Worm (Caenorhabditis elegans) whole organism, L3 larva: Measurements from ENCODE around the gene str-263.

Experiments used
- daf-12 ChIP-seq: fragments of 150-350 bp; optimal IDR thresholded peaks from 2 replicates; lab custom pipeline; 2014; ENCODE audit warnings: missing biosample characterization, missing genetic modification reagents, missing genetic modification characterization
- elt-1 ChIP-seq: fragments of 150-350 bp; optimal IDR thresholded peaks from 2 replicates; lab custom pipeline; 2014; ENCODE audit warnings: missing biosample characterization, missing genetic modification characterization
- fkh-10 ChIP-seq: sonication (generic microtip); optimal IDR thresholded peaks from 2 replicates; lab custom pipeline; 2017; ENCODE audit warnings: missing biosample characterization, missing genetic modification reagents, missing genetic modification characterization
- fos-1 ChIP-seq: fragments of 150-350 bp; optimal IDR thresholded peaks from 2 replicates; lab custom pipeline; 2014; ENCODE audit warnings: missing biosample characterization, missing genetic modification characterization
- lsy-12 ChIP-seq: sonication (generic microtip); optimal IDR thresholded peaks from 2 replicates; lab custom pipeline; 2016; ENCODE audit warnings: mild to moderate bottlenecking, missing genetic modification characterization, missing compliant biosample characterization
- nhr-23 ChIP-seq: fragments of 150-350 bp; optimal IDR thresholded peaks from 2 replicates; lab custom pipeline; 2014; ENCODE audit warnings: missing biosample characterization, missing genetic modification reagents, missing genetic modification characterization
- nhr-28 ChIP-seq: fragments of 150-350 bp; optimal IDR thresholded peaks from 2 replicates; lab custom pipeline; 2014; ENCODE audit warnings: missing biosample characterization, missing genetic modification characterization
- pha-4 ChIP-seq: fragments of 150-350 bp; optimal IDR thresholded peaks from 2 replicates; lab custom pipeline; 2014; ENCODE audit warnings: missing biosample characterization, missing genetic modification reagents, missing genetic modification characterization
- tbx-2 ChIP-seq: sonication (generic microtip); optimal IDR thresholded peaks from 2 replicates; lab custom pipeline; 2016; ENCODE audit warnings: mild to moderate bottlenecking, missing genetic modification characterization, missing compliant biosample characterization
- unc-39 ChIP-seq: sonication (generic microtip); optimal IDR thresholded peaks from 4 replicates; lab custom pipeline; 2017; ENCODE audit warnings: missing biosample characterization, missing genetic modification characterization
- unc-62 ChIP-seq: fragments of 150-350 bp; sonication (generic microtip); optimal IDR thresholded peaks from 4 replicates; lab custom pipeline; 2014; ENCODE audit warnings: missing biosample characterization, missing genetic modification reagents, missing genetic modification characterization
- zag-1 ChIP-seq: fragments of 150-350 bp; optimal IDR thresholded peaks from 2 replicates; lab custom pipeline; 2014; ENCODE audit warnings: missing biosample characterization, missing genetic modification characterization
- ztf-4 ChIP-seq: fragments of 150-350 bp; optimal IDR thresholded peaks from 2 replicates; lab custom pipeline; 2014; ENCODE audit warnings: missing biosample characterization, missing genetic modification characterization

DNA sequence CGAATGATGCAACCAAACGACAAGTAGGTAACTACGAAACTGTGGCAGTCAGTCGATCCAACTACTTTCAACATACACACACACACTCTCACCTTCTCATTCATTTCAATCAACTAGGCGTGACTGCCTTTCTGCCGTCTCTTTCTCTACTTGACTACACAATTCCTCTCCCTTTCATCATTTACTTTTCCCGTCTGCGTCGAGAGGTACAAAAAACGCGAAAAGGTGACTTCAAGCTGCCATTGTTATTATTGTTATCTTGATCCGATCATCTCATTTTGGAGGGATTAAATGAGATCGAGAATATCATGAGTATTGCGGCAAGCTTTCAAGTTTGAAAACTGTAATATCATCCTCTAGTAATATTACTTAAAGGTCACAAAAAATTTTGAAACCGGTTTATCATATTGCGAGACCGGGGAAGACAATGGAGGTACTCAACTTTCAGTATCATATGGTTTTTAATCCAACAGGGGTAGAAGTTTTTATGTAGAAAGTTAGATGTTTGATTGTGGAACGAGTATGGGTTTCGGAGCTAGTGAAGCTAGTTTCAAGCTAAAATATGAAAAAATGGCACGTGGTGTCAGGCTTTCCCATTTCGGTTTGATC, 51.2 kb downstream of the str-263 start:
- TF ChIP-seq unc-39 (tag; lab: Kevin White, UChicago), result no peak
- TF ChIP-seq elt-1 (tag; lab: Kevin White, UChicago), result peak; percentile 94
- TF ChIP-seq daf-12 (tag; lab: Kevin White, UChicago), result no peak
- TF ChIP-seq fos-1 (tag; lab: Kevin White, UChicago), result no peak
- TF ChIP-seq lsy-12 (tag; lab: Kevin White, UChicago), result no peak
- no peak for TF ChIP-seq nhr-28 (tag; lab: Kevin White, UChicago)
- TF ChIP-seq unc-62 (GFP tag; lab: Kevin White, UChicago), result no peak
- peak; percentile 17 for TF ChIP-seq nhr-23
- TF ChIP-seq ztf-4 (tag; lab: Kevin White, UChicago), result no peak
- TF ChIP-seq tbx-2 (tag; lab: Kevin White, UChicago), result no peak
- TF ChIP-seq pha-4 (tag; lab: Kevin White, UChicago), result peak; percentile 72
- no peak for TF ChIP-seq fkh-10 (GFP tag; lab: Kevin White, UChicago)
- TF ChIP-seq zag-1 (tag; lab: Kevin White, UChicago), result no peak
